Worm (Caenorhabditis elegans): ENCODE measurements around the gene K07F5.15.

DNA sequence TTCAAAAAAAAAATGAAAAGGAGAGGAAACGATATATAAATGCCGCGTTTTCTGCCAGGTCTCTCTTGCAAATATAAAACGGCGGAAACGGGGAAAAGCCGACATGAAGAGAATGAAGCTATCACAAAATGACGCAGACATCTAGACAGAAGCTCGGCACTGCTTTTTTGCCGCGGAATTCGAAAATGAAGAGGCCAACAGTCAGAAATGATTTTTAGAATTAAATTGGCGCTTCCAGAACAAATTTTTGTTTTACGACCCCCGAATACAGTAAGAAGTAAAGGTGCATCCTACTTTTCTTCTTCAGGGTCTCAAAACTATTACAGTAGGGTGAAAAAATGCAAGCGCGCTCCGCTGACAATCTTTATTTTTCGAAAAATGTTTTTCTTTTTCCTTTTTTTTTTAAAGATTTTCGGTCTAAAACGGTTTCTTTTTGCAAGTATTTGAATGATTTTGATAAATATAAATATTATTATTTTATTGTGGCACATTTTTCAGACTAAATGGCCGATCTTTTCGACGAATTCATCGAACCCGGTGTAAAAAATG, 39.6 kb upstream of the K07F5.15 start, which contains the start of gene mtr-4:
- no peak for TF ChIP-seq fkh-3 (tag; optimal IDR thresholded peaks at IDR 0.05)
- no peak for TF ChIP-seq F23B12.7 (tag; optimal IDR thresholded peaks at IDR 0.05; ENCODE audit: insufficient read depth)
- TF ChIP-seq nhr-90 (tag; optimal IDR thresholded peaks at IDR 0.05): no peak
- TF ChIP-seq pha-4 (tag; optimal IDR thresholded peaks at IDR 0.05): no peak
- no peak for TF ChIP-seq nfya-1 (tag; optimal IDR thresholded peaks at IDR 0.05; ENCODE audit: borderline replicate concordance, insufficient read depth)
- no peak for TF ChIP-seq B0035.1 (tag; optimal IDR thresholded peaks at IDR 0.05)
- TF ChIP-seq lag-1 (GFP tag; IDR thresholded peaks at IDR 0.05): no peak
- no peak for TF ChIP-seq hlh-26 (GFP tag; conservative IDR thresholded peaks at IDR 0.05)
- peak; percentile 77 for TF ChIP-seq ceh-91 (GFP tag; IDR thresholded peaks at IDR 0.05)
